Fruit fly (Drosophila melanogaster) whole organism, prepupa: Measurements from ENCODE around the gene Nedd4.

Source experiments
- Blimp-1 ChIP-seq: fragments of 200-800 bp; sonication (Bioruptor generic); optimal IDR thresholded peaks from 3 replicates; lab custom pipeline; 2017; ENCODE audit warnings: missing biosample characterization, missing genetic modification characterization, mild to moderate bottlenecking, moderate library complexity, missing genetic modification reagents
- CG10631 ChIP-seq: fragments of 200-800 bp; sonication (Bioruptor generic); optimal IDR thresholded peaks from 2 replicates; lab custom pipeline; 2016; ENCODE audit warnings: missing biosample characterization, missing genetic modification characterization
- CG10669 ChIP-seq: fragments of 200-800 bp; sonication (Bioruptor generic); optimal IDR thresholded peaks from 3 replicates; lab custom pipeline; 2018; ENCODE audit warnings: missing biosample characterization, mild to moderate bottlenecking, missing genetic modification characterization, moderate library complexity
- CG11762 ChIP-seq: fragments of 200-800 bp; sonication (Bioruptor generic); optimal IDR thresholded peaks from 3 replicates; lab custom pipeline; 2016; ENCODE audit warnings: missing biosample characterization, missing genetic modification characterization; ENCODE audit not compliant: insufficient read depth
- CG11902 ChIP-seq: fragments of 200-800 bp; sonication (Bioruptor generic); optimal IDR thresholded peaks from 3 replicates; lab custom pipeline; 2016; ENCODE audit warnings: missing biosample characterization, missing genetic modification characterization
- CG3032 ChIP-seq: fragments of 200-800 bp; optimal IDR thresholded peaks from 2 replicates; lab custom pipeline; 2019; ENCODE audit warnings: missing biosample characterization, mild to moderate bottlenecking, missing genetic modification characterization, moderate library complexity
- CG31627 ChIP-seq: fragments of 200-800 bp; sonication (Bioruptor generic); optimal IDR thresholded peaks from 3 replicates; lab custom pipeline; 2016; ENCODE audit warnings: missing biosample characterization, missing genetic modification characterization
- CG32006 ChIP-seq: fragments of 200-800 bp; sonication (Bioruptor generic); optimal IDR thresholded peaks from 3 replicates; lab custom pipeline; 2017; ENCODE audit warnings: missing biosample characterization, mild to moderate bottlenecking, missing genetic modification characterization
- CG34406 ChIP-seq: fragments of 200-800 bp; sonication (Bioruptor generic); optimal IDR thresholded peaks from 3 replicates; lab custom pipeline; 2016; ENCODE audit warnings: missing biosample characterization, missing genetic modification characterization
- CG3919 ChIP-seq: fragments of 200-800 bp; sonication (Bioruptor generic); optimal IDR thresholded peaks from 3 replicates; lab custom pipeline; 2016; ENCODE audit warnings: missing biosample characterization, missing genetic modification characterization
- CG4318 ChIP-seq: fragments of 200-800 bp; sonication (Bioruptor generic); optimal IDR thresholded peaks from 3 replicates; lab custom pipeline; 2017; ENCODE audit warnings: missing biosample characterization, mild to moderate bottlenecking, missing genetic modification characterization
- CG6163 ChIP-seq: fragments of 200-800 bp; sonication (Bioruptor generic); IDR thresholded peaks from 3 replicates; pipeline ENCODE4 v1.3.6; 2022; ENCODE audit warnings: missing biosample characterization, missing genetic modification characterization
- CG6276 ChIP-seq: fragments of 200-800 bp; sonication (Bioruptor generic); optimal IDR thresholded peaks from 2 replicates; lab custom pipeline; 2017; ENCODE audit warnings: missing biosample characterization, mild to moderate bottlenecking, missing genetic modification characterization
- CG6792 ChIP-seq: fragments of 200-800 bp; sonication (Bioruptor generic); optimal IDR thresholded peaks from 3 replicates; lab custom pipeline; 2016; ENCODE audit warnings: missing biosample characterization, missing genetic modification characterization
- CG6808 ChIP-seq: fragments of 200-800 bp; sonication (Bioruptor generic); optimal IDR thresholded peaks from 3 replicates; lab custom pipeline; 2017; ENCODE audit warnings: missing biosample characterization, missing genetic modification characterization, mild to moderate bottlenecking, moderate library complexity, missing genetic modification reagents
- CG7368 ChIP-seq: fragments of 200-800 bp; sonication (Bioruptor generic); optimal IDR thresholded peaks from 3 replicates; lab custom pipeline; 2016; ENCODE audit warnings: missing biosample characterization, missing genetic modification characterization
- CG8119 ChIP-seq: fragments of 200-800 bp; sonication (Bioruptor generic); IDR thresholded peaks from 3 replicates; pipeline ENCODE4 v1.3.6; 2022; ENCODE audit warnings: missing biosample characterization, missing genetic modification characterization
- CG8319 ChIP-seq: fragments of 200-800 bp; sonication (Bioruptor generic); optimal IDR thresholded peaks from 3 replicates; lab custom pipeline; 2016; ENCODE audit warnings: missing biosample characterization, missing genetic modification characterization
- CG9139 ChIP-seq: fragments of 200-800 bp; sonication (Bioruptor generic); optimal IDR thresholded peaks from 3 replicates; lab custom pipeline; 2017; ENCODE audit warnings: missing biosample characterization, mild to moderate bottlenecking, missing genetic modification characterization
- Eip75B ChIP-seq: fragments of 200-800 bp; sonication (Bioruptor generic); optimal IDR thresholded peaks from 3 replicates; lab custom pipeline; 2016; ENCODE audit warnings: missing biosample characterization, missing genetic modification characterization
- Eip78C ChIP-seq: fragments of 200-800 bp; sonication (Bioruptor generic); peaks from one replicate; lab custom pipeline; 2016; ENCODE audit warnings: missing biosample characterization, missing genetic modification characterization
- Eip93F ChIP-seq: fragments of 200-800 bp; sonication (Bioruptor generic); optimal IDR thresholded peaks from 2 replicates; lab custom pipeline; 2016; ENCODE audit warnings: missing biosample characterization, mild to moderate bottlenecking, missing genetic modification characterization
- Ets96B ChIP-seq: fragments of 200-800 bp; optimal IDR thresholded peaks from 2 replicates; lab custom pipeline; 2019; ENCODE audit warnings: missing biosample characterization, mild to moderate bottlenecking, missing genetic modification characterization, moderate library complexity
- Hr38 ChIP-seq: sonication (Bioruptor generic); optimal IDR thresholded peaks from 2 replicates; lab custom pipeline; 2016; ENCODE audit warnings: missing biosample characterization, missing genetic modification characterization
- Hr39 ChIP-seq: fragments of 200-800 bp; sonication (Bioruptor generic); optimal IDR thresholded peaks from 2 replicates; lab custom pipeline; 2016; ENCODE audit warnings: missing biosample characterization, missing genetic modification characterization
- Met ChIP-seq: fragments of 200-800 bp; sonication (Bioruptor generic); optimal IDR thresholded peaks from 3 replicates; lab custom pipeline; 2016; ENCODE audit warnings: missing biosample characterization, missing genetic modification characterization
- OdsH ChIP-seq: fragments of 200-800 bp; sonication (Bioruptor generic); optimal IDR thresholded peaks from 3 replicates; lab custom pipeline; 2016; ENCODE audit warnings: missing biosample characterization, missing genetic modification characterization
- Smox ChIP-seq: fragments of 200-800 bp; sonication (Bioruptor generic); optimal IDR thresholded peaks from 3 replicates; lab custom pipeline; 2016; ENCODE audit warnings: missing biosample characterization, missing genetic modification characterization
- Sox102F ChIP-seq: fragments of 200-800 bp; sonication (Bioruptor generic); optimal IDR thresholded peaks from 2 replicates; lab custom pipeline; 2016; ENCODE audit warnings: missing biosample characterization, mild to moderate bottlenecking, missing genetic modification characterization
- Sox14 ChIP-seq: fragments of 200-800 bp; sonication (Bioruptor generic); optimal IDR thresholded peaks from 3 replicates; lab custom pipeline; 2016; ENCODE audit warnings: missing biosample characterization, missing genetic modification characterization
- Sox15 ChIP-seq: fragments of 200-800 bp; sonication (Bioruptor generic); optimal IDR thresholded peaks from 3 replicates; lab custom pipeline; 2016; ENCODE audit warnings: missing biosample characterization, missing genetic modification characterization
- achi ChIP-seq: fragments of 200-800 bp; sonication (Bioruptor generic); optimal IDR thresholded peaks from 3 replicates; lab custom pipeline; 2016; ENCODE audit warnings: missing biosample characterization, missing genetic modification characterization
- acj6 ChIP-seq: fragments of 200-800 bp; sonication (Bioruptor generic); optimal IDR thresholded peaks from 3 replicates; lab custom pipeline; 2016; ENCODE audit warnings: missing biosample characterization, missing genetic modification characterization
- cyc ChIP-seq: fragments of 200-800 bp; sonication (Bioruptor generic); optimal IDR thresholded peaks from 3 replicates; lab custom pipeline; 2016; ENCODE audit warnings: missing biosample characterization, missing genetic modification characterization
- dac ChIP-seq: fragments of 200-800 bp; sonication (Bioruptor generic); optimal IDR thresholded peaks from 2 replicates; lab custom pipeline; 2017; ENCODE audit warnings: missing biosample characterization, mild to moderate bottlenecking, missing genetic modification characterization
- dsx ChIP-seq: fragments of 200-800 bp; optimal IDR thresholded peaks from 3 replicates; lab custom pipeline; 2019; ENCODE audit warnings: missing biosample characterization, mild to moderate bottlenecking, missing genetic modification characterization, moderate library complexity; ENCODE audit not compliant: poor library complexity, severe bottlenecking
- eg ChIP-seq: fragments of 200-800 bp; sonication (Bioruptor generic); IDR thresholded peaks from 3 replicates; pipeline ENCODE4 v1.3.6; 2022; ENCODE audit warnings: missing biosample characterization, missing genetic modification characterization
- esn ChIP-seq: fragments of 200-800 bp; sonication (Bioruptor generic); optimal IDR thresholded peaks from 2 replicates; lab custom pipeline; 2016; ENCODE audit warnings: missing biosample characterization, mild to moderate bottlenecking, missing genetic modification characterization, moderate library complexity
- fd59A ChIP-seq: fragments of 200-800 bp; sonication (Bioruptor generic); optimal IDR thresholded peaks from 2 replicates; lab custom pipeline; 2017; ENCODE audit warnings: missing biosample characterization, mild to moderate bottlenecking, missing genetic modification characterization, missing genetic modification reagents
- fkh ChIP-seq: fragments of 200-800 bp; sonication (Bioruptor generic); optimal IDR thresholded peaks from 3 replicates; lab custom pipeline; 2017; ENCODE audit warnings: missing biosample characterization, mild to moderate bottlenecking, missing genetic modification characterization, moderate library complexity
- lz ChIP-seq: fragments of 200-800 bp; sonication (Bioruptor generic); optimal IDR thresholded peaks from 3 replicates; lab custom pipeline; 2016; ENCODE audit warnings: missing biosample characterization, missing genetic modification characterization
- net ChIP-seq: fragments of 200-800 bp; sonication (Bioruptor generic); optimal IDR thresholded peaks from 3 replicates; lab custom pipeline; 2016; ENCODE audit warnings: missing biosample characterization, missing genetic modification characterization
- pdm3 ChIP-seq: fragments of 200-800 bp; sonication (Bioruptor generic); optimal IDR thresholded peaks from 3 replicates; lab custom pipeline; 2016; ENCODE audit warnings: missing biosample characterization, missing genetic modification characterization
- salr ChIP-seq, 2 experiments: fragments of 200-800 bp; sonication (Bioruptor generic); optimal IDR thresholded peaks; 3 replicates each; lab custom pipeline; 2016 to 2018; ENCODE audit warnings: missing biosample characterization in 2 of 2, missing genetic modification characterization in 2 of 2, mild to moderate bottlenecking in 1 of 2
- spab ChIP-seq: fragments of 200-800 bp; sonication (Bioruptor generic); optimal IDR thresholded peaks from 2 replicates; lab custom pipeline; 2017; ENCODE audit warnings: missing biosample characterization, mild to moderate bottlenecking, missing genetic modification characterization, missing genetic modification reagents
- svp ChIP-seq: fragments of 200-800 bp; sonication (Bioruptor generic); peaks from one replicate; lab custom pipeline; 2016; ENCODE audit warnings: missing biosample characterization, missing genetic modification characterization

The Nedd4 gene

DNA sequence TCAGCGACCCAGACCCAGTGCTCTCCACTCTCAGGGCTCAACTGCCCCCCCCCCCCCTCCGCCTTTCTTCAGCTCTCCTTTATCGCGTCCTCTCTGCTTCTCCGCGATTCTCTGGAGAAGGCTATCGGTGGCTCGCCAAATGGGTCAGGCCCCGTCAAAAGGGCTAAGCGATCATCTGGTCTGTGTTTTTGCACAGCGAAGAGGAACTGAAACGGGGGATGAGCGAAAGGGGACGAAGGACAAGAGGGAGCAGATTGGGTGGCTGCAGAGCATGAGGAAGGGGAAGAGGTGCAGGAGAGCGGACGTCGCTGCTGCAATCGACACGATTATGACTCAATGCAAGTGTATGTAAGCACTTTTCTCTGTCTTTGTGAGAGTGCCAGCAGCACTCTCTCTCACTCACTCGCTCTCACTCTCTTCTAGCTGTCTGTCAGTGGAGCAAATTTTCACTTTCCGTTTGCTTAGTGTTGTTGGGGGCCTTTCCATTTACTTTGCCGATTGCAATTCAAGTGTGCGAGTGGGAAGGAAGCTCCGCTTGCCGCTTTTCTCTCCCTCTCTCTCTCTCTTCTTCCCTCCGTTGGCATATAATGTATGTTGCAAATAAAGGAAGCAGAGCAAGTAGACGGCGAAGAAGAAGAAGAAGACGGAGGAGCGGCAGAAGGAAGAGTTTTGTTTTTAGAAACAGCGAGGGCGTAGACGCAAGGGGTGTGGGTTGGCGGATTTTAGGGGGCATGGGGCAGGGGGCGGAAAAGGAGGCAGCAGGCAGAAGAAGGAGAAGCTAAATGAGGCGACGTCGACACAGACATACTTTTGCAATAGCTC lies 47.9 kb downstream of the Nedd4 start (continued):
- TF ChIP-seq CG3032 (no peak), Sox102F (GFP tag; lab: Kevin White, UChicago) (no peak), svp (GFP tag; lab: Kevin White, UChicago) (peak; percentile 100), CG34406 (GFP tag; lab: Kevin White, UChicago) (no peak), CG10669 (GFP tag; lab: Kevin White, UChicago) (no peak), spab (GFP tag; lab: Kevin White, UChicago) (no peak), Smox (GFP tag; lab: Kevin White, UChicago) (peak; percentile 2), CG6808 (GFP tag; lab: Kevin White, UChicago) (peak; percentile 6), CG6163 (GFP tag; lab: Robert Waterston, UW) (peak; percentile 4; the same call in 1 of the 3 replicates), Sox14 (GFP tag; lab: Kevin White, UChicago) (peak; percentile 40), fkh (GFP tag; lab: Kevin White, UChicago) (peak; percentile 6), CG11762 (GFP tag; lab: Kevin White, UChicago) (peak; percentile 50), Eip75B (peak; percentile 88), CG8319 (no peak), CG9139 (GFP tag; lab: Kevin White, UChicago) (peak; percentile 0), fd59A (GFP tag; lab: Kevin White, UChicago) (no peak), CG6276 (GFP tag; lab: Kevin White, UChicago) (no peak), net (GFP tag; lab: Kevin White, UChicago) (no peak), eg (no peak; the same call in 1 of the 3 replicates), cyc (GFP tag; lab: Kevin White, UChicago) (no peak)

dm6 chr3L:17578413-17578812 lies 48.5 kb downstream of the Nedd4 start:
- peak; percentile 89 for TF ChIP-seq CG4318 (GFP tag; lab: Kevin White, UChicago)
- peak; percentile 82 for TF ChIP-seq CG8319
- no peak for TF ChIP-seq Blimp-1 (GFP tag; lab: Kevin White, UChicago)
- peak; percentile 96 for TF ChIP-seq CG10631 (GFP tag; lab: Kevin White, UChicago)
- peak; percentile 68 for TF ChIP-seq cyc (GFP tag; lab: Kevin White, UChicago)
- TF ChIP-seq CG10669 (GFP tag; lab: Kevin White, UChicago), result peak; percentile 97
- peak; percentile 94 for TF ChIP-seq acj6 (GFP tag; lab: Kevin White, UChicago)
- peak; percentile 81 for TF ChIP-seq CG7368
- TF ChIP-seq CG8119 (GFP tag; lab: Robert Waterston, UW), result peak; percentile 94
- TF ChIP-seq CG31627 (GFP tag; lab: Kevin White, UChicago), result peak; percentile 72
- TF ChIP-seq Eip75B, result peak; percentile 88
- TF ChIP-seq CG3919 (GFP tag; lab: Kevin White, UChicago), result peak; percentile 92
- TF ChIP-seq Eip93F, result no peak
- peak; percentile 93 for TF ChIP-seq CG9139 (GFP tag; lab: Kevin White, UChicago)
- peak; percentile 88 for TF ChIP-seq net (GFP tag; lab: Kevin White, UChicago)
- TF ChIP-seq CG32006 (GFP tag; lab: Kevin White, UChicago), result peak; percentile 93
- TF ChIP-seq CG3032, result peak; percentile 99
- TF ChIP-seq CG6808 (GFP tag; lab: Kevin White, UChicago), result peak; percentile 97
- TF ChIP-seq CG6792, result peak; percentile 84
- TF ChIP-seq Hr38 (GFP tag; lab: Kevin White, UChicago), result no peak
- peak; percentile 99 for TF ChIP-seq Ets96B (tag; lab: Kevin White, UChicago)
- peak; percentile 93 for TF ChIP-seq achi
- TF ChIP-seq Smox (GFP tag; lab: Kevin White, UChicago), result peak; percentile 73
- TF ChIP-seq CG6276 (GFP tag; lab: Kevin White, UChicago), result peak; percentile 77
- TF ChIP-seq Hr39 (GFP tag; lab: Kevin White, UChicago), result peak; percentile 58
- peak; percentile 91 for TF ChIP-seq CG34406 (GFP tag; lab: Kevin White, UChicago)
- TF ChIP-seq lz (GFP tag; lab: Kevin White, UChicago), result peak; percentile 69
- TF ChIP-seq CG11902 (GFP tag; lab: Kevin White, UChicago), result peak; percentile 75
- peak; percentile 94 for TF ChIP-seq OdsH (GFP tag; lab: Kevin White, UChicago)
- TF ChIP-seq esn, result peak; percentile 84
- TF ChIP-seq fkh (GFP tag; lab: Kevin White, UChicago), result no peak
- peak; percentile 16 for TF ChIP-seq dac (GFP tag; lab: Kevin White, UChicago)
- peak; percentile 97 for TF ChIP-seq dsx (GFP tag; lab: Kevin White, UChicago)
- peak; percentile 83 to 97 for TF ChIP-seq salr (GFP tag; optimal IDR thresholded peaks at IDR 0.05; lab: Kevin White, UChicago)
- TF ChIP-seq Eip78C (GFP tag; lab: Kevin White, UChicago), result peak; percentile 98
- TF ChIP-seq svp (GFP tag; lab: Kevin White, UChicago), result peak; percentile 82
- peak; percentile 90 for TF ChIP-seq pdm3 (GFP tag; lab: Kevin White, UChicago)
- peak; percentile 84 for TF ChIP-seq Sox15 (GFP tag; lab: Kevin White, UChicago)
- peak; percentile 75 for TF ChIP-seq Met (GFP tag; lab: Kevin White, UChicago)
